Worm (Caenorhabditis elegans) whole organism, L1 larva: ENCODE results near the gene F30H5.5.

Experiments
- C04F5.9 ChIP-seq: sonication (generic microtip); optimal IDR thresholded peaks from 2 replicates; lab custom pipeline; 2016; ENCODE audit warnings: missing genetic modification characterization, missing compliant biosample characterization
- C16A3.4 ChIP-seq: fragments of 150-350 bp; optimal IDR thresholded peaks from 2 replicates; lab custom pipeline; 2014; ENCODE audit warnings: missing biosample characterization, missing genetic modification characterization
- F16B12.6 ChIP-seq: fragments of 150-350 bp; optimal IDR thresholded peaks from 2 replicates; lab custom pipeline; 2014; ENCODE audit warnings: missing biosample characterization, missing genetic modification characterization
- blmp-1 ChIP-seq: fragments of 150-350 bp; optimal IDR thresholded peaks from 2 replicates; lab custom pipeline; 2014; ENCODE audit warnings: missing biosample characterization, missing genetic modification characterization
- ceh-63 ChIP-seq: fragments of 200-800 bp; sonication (Bioruptor generic); optimal IDR thresholded peaks from 2 replicates; lab custom pipeline; 2018; ENCODE audit warnings: mild to moderate bottlenecking, missing genetic modification characterization, missing compliant biosample characterization
- ceh-82 ChIP-seq, 3 experiments: fragments of 150-350 bp in 1 of 3; sonication (generic microtip) in 2 of 3; optimal IDR thresholded peaks; 2 replicates each; lab custom pipeline; 2014 to 2017; ENCODE audit warnings: missing biosample characterization in 3 of 3, missing genetic modification characterization in 3 of 3
- ceh-88 ChIP-seq: fragments of 200-800 bp; sonication (Bioruptor generic); IDR thresholded peaks from 2 replicates; pipeline ENCODE4 v1.3.6; 2022; ENCODE audit warnings: missing genetic modification characterization, missing compliant biosample characterization
- ceh-90 ChIP-seq: sonication (generic microtip); optimal IDR thresholded peaks from 2 replicates; lab custom pipeline; 2016; ENCODE audit warnings: missing genetic modification characterization, missing compliant biosample characterization
- ces-1 ChIP-seq: fragments of 150-350 bp; optimal IDR thresholded peaks from 2 replicates; lab custom pipeline; 2014; ENCODE audit warnings: missing biosample characterization, missing genetic modification reagents, missing genetic modification characterization
- dpl-1 ChIP-seq, 3 experiments: fragments of 150-350 bp in 2 of 3; sonication (generic microtip) in 1 of 3; optimal IDR thresholded peaks; 2 replicates each; lab custom pipeline; 2014 to 2017; ENCODE audit warnings: missing biosample characterization in 3 of 3, missing genetic modification characterization in 3 of 3, missing genetic modification reagents in 3 of 3
- dsc-1 ChIP-seq: sonication (generic microtip); optimal IDR thresholded peaks from 2 replicates; lab custom pipeline; 2016; ENCODE audit warnings: mild to moderate bottlenecking, missing genetic modification characterization, missing compliant biosample characterization
- efl-1 ChIP-seq, 4 experiments: fragments of 150-350 bp; optimal IDR thresholded peaks in 3 of 4; peaks in 1 of 4; 1 replicate in 1 of 4; 2 replicates in 3 of 4; lab custom pipeline; 2014; ENCODE audit warnings: missing biosample characterization in 2 of 4, missing genetic modification characterization in 2 of 4, missing genetic modification reagents in 2 of 4
- efl-3 ChIP-seq: fragments of 200-800 bp; sonication (Bioruptor generic); optimal IDR thresholded peaks from 2 replicates; lab custom pipeline; 2018; ENCODE audit warnings: mild to moderate bottlenecking, missing genetic modification characterization, missing compliant biosample characterization
- elt-2 ChIP-seq: sonication (generic microtip); optimal IDR thresholded peaks from 2 replicates; lab custom pipeline; 2016; ENCODE audit warnings: missing genetic modification characterization, mild to moderate bottlenecking, inconsistent platforms, missing compliant biosample characterization, missing genetic modification reagents
- elt-3 ChIP-seq, 6 experiments: fragments of 150-350 bp in 1 of 6; sonication (generic microtip); optimal IDR thresholded peaks; 2 replicates each; lab custom pipeline; 2017 to 2018; ENCODE audit warnings: missing biosample characterization in 6 of 6, missing genetic modification characterization in 6 of 6, inconsistent platforms in 1 of 6
- fkh-4 ChIP-seq: sonication (generic microtip); optimal IDR thresholded peaks from 2 replicates; lab custom pipeline; 2016; ENCODE audit warnings: missing compliant biosample characterization, missing genetic modification characterization, borderline replicate concordance
- fkh-8 ChIP-seq: sonication (generic microtip); optimal IDR thresholded peaks from 2 replicates; lab custom pipeline; 2016; ENCODE audit warnings: mild to moderate bottlenecking, missing genetic modification characterization, missing compliant biosample characterization
- fos-1 ChIP-seq: fragments of 150-350 bp; optimal IDR thresholded peaks from 2 replicates; lab custom pipeline; 2014; ENCODE audit warnings: missing biosample characterization, missing genetic modification characterization
- hlh-17 ChIP-seq: fragments of 200-800 bp; sonication (Bioruptor generic); optimal IDR thresholded peaks from 2 replicates; lab custom pipeline; 2018; ENCODE audit warnings: missing genetic modification characterization, mild to moderate bottlenecking, missing compliant biosample characterization, moderate library complexity, borderline replicate concordance
- hpl-2 ChIP-seq: fragments of 150-350 bp; optimal IDR thresholded peaks from 2 replicates; lab custom pipeline; 2014; ENCODE audit warnings: missing biosample characterization, missing genetic modification reagents, missing genetic modification characterization
- irx-1 ChIP-seq: sonication (generic microtip); optimal IDR thresholded peaks from 2 replicates; lab custom pipeline; 2016; ENCODE audit warnings: missing genetic modification characterization, missing compliant biosample characterization
- isw-1 ChIP-seq: fragments of 200-800 bp; sonication (Bioruptor generic); IDR thresholded peaks from 2 replicates; pipeline ENCODE4 v1.3.6; 2022; ENCODE audit warnings: missing genetic modification characterization, missing compliant biosample characterization
- jun-1 ChIP-seq: fragments of 150-350 bp; optimal IDR thresholded peaks from 2 replicates; lab custom pipeline; 2014; ENCODE audit warnings: missing biosample characterization, missing genetic modification reagents, missing genetic modification characterization
- lin-13 ChIP-seq: fragments of 150-350 bp; optimal IDR thresholded peaks from 2 replicates; lab custom pipeline; 2014; ENCODE audit warnings: missing biosample characterization, missing genetic modification reagents, missing genetic modification characterization
- lin-14 ChIP-seq: fragments of 200-800 bp; sonication (Bioruptor generic); optimal IDR thresholded peaks from 2 replicates; lab custom pipeline; 2018; ENCODE audit warnings: mild to moderate bottlenecking, missing genetic modification characterization, moderate library complexity, missing compliant biosample characterization
- lin-15B ChIP-seq: fragments of 150-350 bp; sonication (generic microtip); optimal IDR thresholded peaks from 3 replicates; lab custom pipeline; 2014; ENCODE audit warnings: missing biosample characterization, missing genetic modification characterization
- lin-35 ChIP-seq, 2 experiments: fragments of 150-350 bp; optimal IDR thresholded peaks; 2 replicates each; lab custom pipeline; 2014; ENCODE audit warnings: missing biosample characterization in 2 of 2, missing genetic modification characterization in 2 of 2, missing genetic modification reagents in 2 of 2
- lin-39 ChIP-seq: fragments of 150-350 bp; optimal IDR thresholded peaks from 2 replicates; lab custom pipeline; 2014; ENCODE audit warnings: missing biosample characterization, missing genetic modification reagents, missing genetic modification characterization
- lsy-2 ChIP-seq, 2 experiments: fragments of 150-350 bp; optimal IDR thresholded peaks; 2 replicates each; lab custom pipeline; 2014; ENCODE audit warnings: missing biosample characterization in 2 of 2, missing genetic modification characterization in 2 of 2
- mdl-1 ChIP-seq, 2 experiments: fragments of 150-350 bp; optimal IDR thresholded peaks; 2 replicates each; lab custom pipeline; 2014 to 2017; ENCODE audit warnings: missing biosample characterization in 2 of 2, missing genetic modification characterization in 2 of 2, inconsistent platforms in 1 of 2
- mef-2 ChIP-seq: fragments of 150-350 bp; optimal IDR thresholded peaks from 2 replicates; lab custom pipeline; 2014; ENCODE audit warnings: missing biosample characterization, missing genetic modification characterization
- mep-1 ChIP-seq: fragments of 150-350 bp; optimal IDR thresholded peaks from 2 replicates; lab custom pipeline; 2014; ENCODE audit warnings: missing biosample characterization, missing genetic modification characterization
- nhr-20 ChIP-seq: sonication (generic microtip); optimal IDR thresholded peaks from 2 replicates; lab custom pipeline; 2016; ENCODE audit warnings: mild to moderate bottlenecking, missing genetic modification characterization, missing compliant biosample characterization
- nhr-237 ChIP-seq: fragments of 150-350 bp; optimal IDR thresholded peaks from 2 replicates; lab custom pipeline; 2014; ENCODE audit warnings: missing biosample characterization, missing genetic modification characterization
- nhr-47 ChIP-seq: sonication (generic microtip); optimal IDR thresholded peaks from 2 replicates; lab custom pipeline; 2016; ENCODE audit warnings: mild to moderate bottlenecking, missing genetic modification characterization, moderate library complexity, missing compliant biosample characterization
- nhr-71 ChIP-seq: sonication (generic microtip); optimal IDR thresholded peaks from 2 replicates; lab custom pipeline; 2016; ENCODE audit warnings: mild to moderate bottlenecking, missing genetic modification characterization, moderate library complexity, missing compliant biosample characterization
- nhr-77 ChIP-seq: fragments of 150-350 bp; optimal IDR thresholded peaks from 2 replicates; lab custom pipeline; 2014; ENCODE audit warnings: missing biosample characterization, missing genetic modification characterization
- nhr-84 ChIP-seq: sonication (generic microtip); optimal IDR thresholded peaks from 2 replicates; lab custom pipeline; 2017; ENCODE audit warnings: missing biosample characterization, missing genetic modification characterization
- nhr-90 ChIP-seq: sonication (generic microtip); optimal IDR thresholded peaks from 2 replicates; lab custom pipeline; 2016; ENCODE audit warnings: mild to moderate bottlenecking, missing genetic modification characterization, missing compliant biosample characterization; ENCODE audit not compliant: poor library complexity
- pag-3 ChIP-seq: sonication (generic microtip); optimal IDR thresholded peaks from 2 replicates; lab custom pipeline; 2017; ENCODE audit warnings: missing genetic modification characterization, mild to moderate bottlenecking, missing compliant biosample characterization, antibody characterized with exemption, borderline replicate concordance; ENCODE audit not compliant: insufficient read depth
- rnt-1 ChIP-seq: sonication (generic microtip); optimal IDR thresholded peaks from 2 replicates; lab custom pipeline; 2016; ENCODE audit warnings: mild to moderate bottlenecking, missing genetic modification characterization, moderate library complexity, missing compliant biosample characterization
- skn-1 ChIP-seq: fragments of 150-350 bp; optimal IDR thresholded peaks from 2 replicates; lab custom pipeline; 2014; ENCODE audit warnings: missing biosample characterization, missing genetic modification characterization
- snu-23 ChIP-seq: sonication (generic microtip); optimal IDR thresholded peaks from 2 replicates; lab custom pipeline; 2016; ENCODE audit warnings: missing genetic modification characterization, missing compliant biosample characterization
- swsn-7 ChIP-seq: sonication (generic microtip); optimal IDR thresholded peaks from 2 replicates; lab custom pipeline; 2016; ENCODE audit warnings: missing genetic modification characterization, missing compliant biosample characterization
- tbx-2 ChIP-seq: sonication (generic microtip); optimal IDR thresholded peaks from 2 replicates; lab custom pipeline; 2016; ENCODE audit warnings: missing genetic modification characterization, missing compliant biosample characterization
- unc-86 ChIP-seq: sonication (generic microtip); optimal IDR thresholded peaks from 2 replicates; lab custom pipeline; 2016; ENCODE audit warnings: missing genetic modification characterization, missing compliant biosample characterization
- unc-98 ChIP-seq: fragments of 200-800 bp; sonication (Bioruptor generic); IDR thresholded peaks from 2 replicates; pipeline ENCODE4 v1.3.6; 2022; ENCODE audit warnings: missing genetic modification characterization, missing compliant biosample characterization
- xbp-1 ChIP-seq: sonication (generic microtip); optimal IDR thresholded peaks from 2 replicates; lab custom pipeline; 2016; ENCODE audit warnings: missing genetic modification characterization, missing compliant biosample characterization
- zip-4 ChIP-seq: fragments of 200-800 bp; sonication (Bioruptor generic); optimal IDR thresholded peaks from 2 replicates; lab custom pipeline; 2018; ENCODE audit warnings: mild to moderate bottlenecking, missing genetic modification characterization, moderate library complexity, missing compliant biosample characterization
- ztf-11 ChIP-seq, 2 experiments: sonication (generic microtip); optimal IDR thresholded peaks; 2 replicates each; lab custom pipeline; 2016 to 2017; ENCODE audit warnings: missing genetic modification characterization in 2 of 2, missing biosample characterization in 1 of 2, missing compliant biosample characterization in 1 of 2

F30H5.5 gene

ce11 chrIII:491090-491597 lies 2.6 kb downstream of the F30H5.5 start, which contains the start of gene unc-45:
unc-45 (plus strand) TSS chrIII:491547.
- TF ChIP-seq elt-3 (tag; optimal IDR thresholded peaks at IDR 0.05; lab: Kevin White, UChicago) (peak in 1 of 6 experiments; percentile 17), nhr-84 (tag; lab: Kevin White, UChicago) (no peak), xbp-1 (tag; lab: Kevin White, UChicago) (peak; percentile 36), C16A3.4 (peak; percentile 32), efl-1 (optimal IDR thresholded peaks at IDR 0.05; lab: Kevin White, UChicago) (peak; percentile 79 to 94), efl-1 (GFP tag; optimal IDR thresholded peaks at IDR 0.05 in 1 of 2; lab: Kevin White, UChicago) (peak; percentile 93 to 99), ztf-11 (tag; optimal IDR thresholded peaks at IDR 0.05; lab: Kevin White, UChicago) (no peak), nhr-71 (tag; lab: Kevin White, UChicago) (peak; percentile 66), lin-39 (peak; percentile 19), tbx-2 (tag; lab: Kevin White, UChicago) (peak; percentile 40), mep-1 (peak; percentile 58), efl-3 (GFP tag; lab: Kevin White, UChicago) (no peak), isw-1 (GFP tag; lab: Robert Waterston, UW) (peak; percentile 42), jun-1 (tag; lab: Kevin White, UChicago) (peak; percentile 18), hlh-17 (GFP tag; lab: Kevin White, UChicago) (no peak), lsy-2 (tag; optimal IDR thresholded peaks at IDR 0.05; lab: Kevin White, UChicago) (peak; percentile 61 to 82), rnt-1 (tag; lab: Kevin White, UChicago) (peak; percentile 28), lin-35 (GFP tag; optimal IDR thresholded peaks at IDR 0.05; lab: Kevin White, UChicago) (peak; percentile 94 to 96), skn-1 (tag; lab: Kevin White, UChicago) (peak; percentile 49), pag-3 (tag; lab: Kevin White, UChicago) (no peak), blmp-1 (tag; lab: Kevin White, UChicago) (peak; percentile 60), nhr-47 (tag; lab: Kevin White, UChicago) (peak; percentile 63), C04F5.9 (tag; lab: Kevin White, UChicago) (no peak), lin-14 (GFP tag; lab: Kevin White, UChicago) (no peak), fkh-8 (tag; lab: Kevin White, UChicago) (peak; percentile 28), ceh-82 (tag; optimal IDR thresholded peaks at IDR 0.05; lab: Kevin White, UChicago) (peak; percentile 38 to 73 (median 64)), snu-23 (GFP tag; lab: Kevin White, UChicago) (peak; percentile 68), mdl-1 (tag; optimal IDR thresholded peaks at IDR 0.05; lab: Kevin White, UChicago) (no peak), dpl-1 (GFP tag; optimal IDR thresholded peaks at IDR 0.05; lab: Kevin White, UChicago) (peak; percentile 91 to 94 (median 92)), lin-15B (tag; lab: Kevin White, UChicago) (peak; percentile 25), nhr-77 (peak; percentile 7), ceh-88 (GFP tag; lab: Robert Waterston, UW) (no peak), nhr-20 (tag; lab: Kevin White, UChicago) (peak; percentile 51), nhr-237 (tag; lab: Kevin White, UChicago) (peak; percentile 21), swsn-7 (tag; lab: Kevin White, UChicago) (peak; percentile 53), lin-13 (GFP tag; lab: Kevin White, UChicago) (peak; percentile 63), hpl-2 (GFP tag; lab: Kevin White, UChicago) (no peak), elt-2 (tag; lab: Kevin White, UChicago) (no peak), unc-86 (no peak), fos-1 (peak; percentile 35)

- TF ChIP-seq nhr-237 (tag; lab: Kevin White, UChicago) (no peak), ztf-11 (tag; optimal IDR thresholded peaks at IDR 0.05; lab: Kevin White, UChicago) (peak in 1 of 2 experiments; percentile 60), ceh-63 (GFP tag; lab: Kevin White, UChicago) (no peak), nhr-47 (tag; lab: Kevin White, UChicago) (peak; percentile 87), irx-1 (tag; lab: Kevin White, UChicago) (peak; percentile 66), dsc-1 (tag; lab: Kevin White, UChicago) (peak; percentile 71), mef-2 (peak; percentile 17), ces-1 (GFP tag; lab: Kevin White, UChicago) (no peak), fkh-4 (tag; lab: Kevin White, UChicago) (peak; percentile 21), unc-98 (0 out of 2 replicates have a peak, but pooled peaks have one; percentile 26), ceh-90 (tag; lab: Kevin White, UChicago) (no peak), nhr-77 (peak; percentile 45), zip-4 (GFP tag; lab: Kevin White, UChicago) (no peak), ceh-88 (GFP tag; lab: Robert Waterston, UW) (peak; percentile 56), fos-1 (peak; percentile 81), F16B12.6 (no peak), nhr-90 (tag; lab: Kevin White, UChicago) (peak; percentile 81)
Observed at ce11 chrIII:502583-502982, 14.0 kb downstream of the F30H5.5 start.
